Worm (Caenorhabditis elegans): ENCODE measurements around the gene fbxb-64.

- TF ChIP-seq pqm-1 (tag; optimal IDR thresholded peaks at IDR 0.05) (no peak), jun-1 (tag; optimal IDR thresholded peaks at IDR 0.05) (no peak), egl-43 (GFP tag; IDR thresholded peaks at IDR 0.05) (no peak), pha-4 (GFP tag; IDR thresholded peaks at IDR 0.05) (no peak), pha-4 (tag; optimal IDR thresholded peaks at IDR 0.05) (no peak), nhr-10 (tag; optimal IDR thresholded peaks at IDR 0.05) (no peak)
Measured at ce11 chrV:19355219-19355618, 42.1 kb downstream of the fbxb-64 start.
